Fruit fly (Drosophila melanogaster) whole organism, prepupa: ENCODE measurements around the gene CG17344.

ENCODE experiments used
- Blimp-1 ChIP-seq: fragments of 200-800 bp; sonication (Bioruptor generic); optimal IDR thresholded peaks from 3 replicates; lab custom pipeline; 2017; ENCODE audit warnings: missing biosample characterization, missing genetic modification characterization, mild to moderate bottlenecking, moderate library complexity, missing genetic modification reagents
- CG11762 ChIP-seq: fragments of 200-800 bp; sonication (Bioruptor generic); optimal IDR thresholded peaks from 3 replicates; lab custom pipeline; 2016; ENCODE audit warnings: missing biosample characterization, missing genetic modification characterization; ENCODE audit not compliant: insufficient read depth
- CG11902 ChIP-seq: fragments of 200-800 bp; sonication (Bioruptor generic); optimal IDR thresholded peaks from 3 replicates; lab custom pipeline; 2016; ENCODE audit warnings: missing biosample characterization, missing genetic modification characterization
- CG15336 ChIP-seq: fragments of 200-800 bp; sonication (Bioruptor generic); IDR thresholded peaks from 2 replicates; pipeline ENCODE4 v1.3.6; 2022; ENCODE audit warnings: missing biosample characterization, missing genetic modification characterization
- CG1621 ChIP-seq: fragments of 200-800 bp; sonication (Bioruptor generic); optimal IDR thresholded peaks from 3 replicates; lab custom pipeline; 2018; ENCODE audit warnings: missing biosample characterization, mild to moderate bottlenecking, missing genetic modification characterization
- CG16779 ChIP-seq: fragments of 200-800 bp; sonication (Bioruptor generic); optimal IDR thresholded peaks from 3 replicates; lab custom pipeline; 2017; ENCODE audit warnings: missing biosample characterization, mild to moderate bottlenecking, missing genetic modification characterization
- CG31627 ChIP-seq: fragments of 200-800 bp; sonication (Bioruptor generic); optimal IDR thresholded peaks from 3 replicates; lab custom pipeline; 2016; ENCODE audit warnings: missing biosample characterization, missing genetic modification characterization
- CG32006 ChIP-seq: fragments of 200-800 bp; sonication (Bioruptor generic); optimal IDR thresholded peaks from 3 replicates; lab custom pipeline; 2017; ENCODE audit warnings: missing biosample characterization, mild to moderate bottlenecking, missing genetic modification characterization
- CG34406 ChIP-seq: fragments of 200-800 bp; sonication (Bioruptor generic); optimal IDR thresholded peaks from 3 replicates; lab custom pipeline; 2016; ENCODE audit warnings: missing biosample characterization, missing genetic modification characterization
- CG4318 ChIP-seq: fragments of 200-800 bp; sonication (Bioruptor generic); optimal IDR thresholded peaks from 3 replicates; lab custom pipeline; 2017; ENCODE audit warnings: missing biosample characterization, mild to moderate bottlenecking, missing genetic modification characterization
- CG6276 ChIP-seq: fragments of 200-800 bp; sonication (Bioruptor generic); optimal IDR thresholded peaks from 2 replicates; lab custom pipeline; 2017; ENCODE audit warnings: missing biosample characterization, mild to moderate bottlenecking, missing genetic modification characterization
- CG6792 ChIP-seq: fragments of 200-800 bp; sonication (Bioruptor generic); optimal IDR thresholded peaks from 3 replicates; lab custom pipeline; 2016; ENCODE audit warnings: missing biosample characterization, missing genetic modification characterization
- CG6808 ChIP-seq: fragments of 200-800 bp; sonication (Bioruptor generic); optimal IDR thresholded peaks from 3 replicates; lab custom pipeline; 2017; ENCODE audit warnings: missing biosample characterization, missing genetic modification characterization, mild to moderate bottlenecking, moderate library complexity, missing genetic modification reagents
- CG6854 ChIP-seq: fragments of 200-800 bp; sonication (Bioruptor generic); optimal IDR thresholded peaks from 2 replicates; lab custom pipeline; 2017; ENCODE audit warnings: missing biosample characterization, mild to moderate bottlenecking, missing genetic modification characterization
- CG8632 ChIP-seq: fragments of 200-800 bp; sonication (Bioruptor generic); optimal IDR thresholded peaks from 3 replicates; lab custom pipeline; 2016; ENCODE audit warnings: missing biosample characterization, missing genetic modification characterization
- CG9139 ChIP-seq: fragments of 200-800 bp; sonication (Bioruptor generic); optimal IDR thresholded peaks from 3 replicates; lab custom pipeline; 2017; ENCODE audit warnings: missing biosample characterization, mild to moderate bottlenecking, missing genetic modification characterization
- Eip75B ChIP-seq: fragments of 200-800 bp; sonication (Bioruptor generic); optimal IDR thresholded peaks from 3 replicates; lab custom pipeline; 2016; ENCODE audit warnings: missing biosample characterization, missing genetic modification characterization
- Eip78C ChIP-seq: fragments of 200-800 bp; sonication (Bioruptor generic); peaks from one replicate; lab custom pipeline; 2016; ENCODE audit warnings: missing biosample characterization, missing genetic modification characterization
- Gug ChIP-seq: fragments of 200-800 bp; sonication (Bioruptor generic); IDR thresholded peaks from 2 replicates; pipeline ENCODE4 v1.3.6; 2022; ENCODE audit warnings: missing biosample characterization, missing genetic modification characterization
- Hr39 ChIP-seq: fragments of 200-800 bp; sonication (Bioruptor generic); optimal IDR thresholded peaks from 2 replicates; lab custom pipeline; 2016; ENCODE audit warnings: missing biosample characterization, missing genetic modification characterization
- Hr4 ChIP-seq: fragments of 200-800 bp; sonication (Bioruptor generic); optimal IDR thresholded peaks from 3 replicates; lab custom pipeline; 2016; ENCODE audit warnings: missing biosample characterization, missing genetic modification characterization
- Met ChIP-seq: fragments of 200-800 bp; sonication (Bioruptor generic); optimal IDR thresholded peaks from 3 replicates; lab custom pipeline; 2016; ENCODE audit warnings: missing biosample characterization, missing genetic modification characterization
- Smox ChIP-seq: fragments of 200-800 bp; sonication (Bioruptor generic); optimal IDR thresholded peaks from 3 replicates; lab custom pipeline; 2016; ENCODE audit warnings: missing biosample characterization, missing genetic modification characterization
- Sox102F ChIP-seq: fragments of 200-800 bp; sonication (Bioruptor generic); optimal IDR thresholded peaks from 2 replicates; lab custom pipeline; 2016; ENCODE audit warnings: missing biosample characterization, mild to moderate bottlenecking, missing genetic modification characterization
- cyc ChIP-seq: fragments of 200-800 bp; sonication (Bioruptor generic); optimal IDR thresholded peaks from 3 replicates; lab custom pipeline; 2016; ENCODE audit warnings: missing biosample characterization, missing genetic modification characterization
- dac ChIP-seq: fragments of 200-800 bp; sonication (Bioruptor generic); optimal IDR thresholded peaks from 2 replicates; lab custom pipeline; 2017; ENCODE audit warnings: missing biosample characterization, mild to moderate bottlenecking, missing genetic modification characterization
- dsx ChIP-seq: fragments of 200-800 bp; optimal IDR thresholded peaks from 3 replicates; lab custom pipeline; 2019; ENCODE audit warnings: missing biosample characterization, mild to moderate bottlenecking, missing genetic modification characterization, moderate library complexity; ENCODE audit not compliant: poor library complexity, severe bottlenecking
- eg ChIP-seq: fragments of 200-800 bp; sonication (Bioruptor generic); IDR thresholded peaks from 3 replicates; pipeline ENCODE4 v1.3.6; 2022; ENCODE audit warnings: missing biosample characterization, missing genetic modification characterization
- esn ChIP-seq: fragments of 200-800 bp; sonication (Bioruptor generic); optimal IDR thresholded peaks from 2 replicates; lab custom pipeline; 2016; ENCODE audit warnings: missing biosample characterization, mild to moderate bottlenecking, missing genetic modification characterization, moderate library complexity
- fd59A ChIP-seq: fragments of 200-800 bp; sonication (Bioruptor generic); optimal IDR thresholded peaks from 2 replicates; lab custom pipeline; 2017; ENCODE audit warnings: missing biosample characterization, mild to moderate bottlenecking, missing genetic modification characterization, missing genetic modification reagents
- fd85E ChIP-seq: fragments of 200-800 bp; sonication (Bioruptor generic); optimal IDR thresholded peaks from 3 replicates; lab custom pipeline; 2016; ENCODE audit warnings: missing biosample characterization, missing genetic modification characterization
- fkh ChIP-seq: fragments of 200-800 bp; sonication (Bioruptor generic); optimal IDR thresholded peaks from 3 replicates; lab custom pipeline; 2017; ENCODE audit warnings: missing biosample characterization, mild to moderate bottlenecking, missing genetic modification characterization, moderate library complexity
- lz ChIP-seq: fragments of 200-800 bp; sonication (Bioruptor generic); optimal IDR thresholded peaks from 3 replicates; lab custom pipeline; 2016; ENCODE audit warnings: missing biosample characterization, missing genetic modification characterization
- pdm3 ChIP-seq: fragments of 200-800 bp; sonication (Bioruptor generic); optimal IDR thresholded peaks from 3 replicates; lab custom pipeline; 2016; ENCODE audit warnings: missing biosample characterization, missing genetic modification characterization
- salr ChIP-seq, 2 experiments: fragments of 200-800 bp; sonication (Bioruptor generic); optimal IDR thresholded peaks; 3 replicates each; lab custom pipeline; 2016 to 2018; ENCODE audit warnings: missing biosample characterization in 2 of 2, missing genetic modification characterization in 2 of 2, mild to moderate bottlenecking in 1 of 2
- ss ChIP-seq, 2 experiments: fragments of 200-800 bp; sonication (Bioruptor generic); optimal IDR thresholded peaks; 2 replicates in 1 of 2; 3 replicates in 1 of 2; lab custom pipeline; 2017 to 2018; ENCODE audit warnings: mild to moderate bottlenecking in 2 of 2, missing biosample characterization in 2 of 2, missing genetic modification characterization in 2 of 2, moderate library complexity in 1 of 2
- svp ChIP-seq: fragments of 200-800 bp; sonication (Bioruptor generic); peaks from one replicate; lab custom pipeline; 2016; ENCODE audit warnings: missing biosample characterization, missing genetic modification characterization
- topi ChIP-seq: fragments of 200-800 bp; sonication (Bioruptor generic); optimal IDR thresholded peaks from 3 replicates; lab custom pipeline; 2016; ENCODE audit warnings: missing biosample characterization, missing genetic modification characterization
- vri ChIP-seq: fragments of 200-800 bp; sonication (Bioruptor generic); optimal IDR thresholded peaks from 3 replicates; lab custom pipeline; 2016; ENCODE audit warnings: missing biosample characterization, mild to moderate bottlenecking, missing genetic modification characterization

CG17344 gene

dm6 chr2L:19071713-19072112, 30.1 kb upstream of the CG17344 start (continued):
- TF ChIP-seq Gug (no peak), CG11902 (no peak), topi (peak; percentile 20), CG34406 (GFP tag; lab: Kevin White, UChicago) (no peak), CG16779 (tag; lab: Kevin White, UChicago) (no peak), fkh (GFP tag; lab: Kevin White, UChicago) (no peak), dac (GFP tag; lab: Kevin White, UChicago) (no peak), fd85E (GFP tag; lab: Kevin White, UChicago) (no peak), lz (peak; percentile 5), Blimp-1 (GFP tag; lab: Kevin White, UChicago) (no peak), esn (peak; percentile 15), CG31627 (GFP tag; lab: Kevin White, UChicago) (no peak), CG6854 (GFP tag; lab: Kevin White, UChicago) (no peak), ss (GFP tag; optimal IDR thresholded peaks at IDR 0.05; lab: Kevin White, UChicago) (no peak), CG4318 (GFP tag; lab: Kevin White, UChicago) (no peak), pdm3 (GFP tag; lab: Kevin White, UChicago) (no peak), Hr4 (GFP tag; lab: Kevin White, UChicago) (no peak), Sox102F (GFP tag; lab: Kevin White, UChicago) (no peak), CG1621 (tag; lab: Kevin White, UChicago) (no peak), fd59A (GFP tag; lab: Kevin White, UChicago) (no peak), Met (GFP tag; lab: Kevin White, UChicago) (peak; percentile 25), Hr39 (GFP tag; lab: Kevin White, UChicago) (peak; percentile 9), eg (GFP tag; lab: Robert Waterston, UW) (no peak), salr (GFP tag; optimal IDR thresholded peaks at IDR 0.05; lab: Kevin White, UChicago) (no peak), Eip75B (no peak), Smox (GFP tag; lab: Kevin White, UChicago) (peak; percentile 21), cyc (GFP tag; lab: Kevin White, UChicago) (no peak), vri (GFP tag; lab: Kevin White, UChicago) (no peak), CG6808 (no peak), CG15336 (no peak), CG6276 (GFP tag; lab: Kevin White, UChicago) (no peak), dsx (GFP tag; lab: Kevin White, UChicago) (peak; percentile 82)

dm6 chr2L:19074099-19074828, 27.6 kb upstream of the CG17344 start, which contains the start of gene CG17572:
CG17572 (minus strand) TSS chr2L:19074149.
- no peak for TF ChIP-seq CG11902
- no peak for TF ChIP-seq svp (GFP tag; lab: Kevin White, UChicago)
- peak; percentile 13 for TF ChIP-seq Eip78C (GFP tag; lab: Kevin White, UChicago)

dm6 chr2L:19078928-19079327, 22.9 kb upstream of the CG17344 start, which contains the start of gene CG10700:
CG10700 (minus strand) TSS chr2L:19079028.
- no peak for TF ChIP-seq CG11762 (GFP tag; lab: Kevin White, UChicago)
- no peak for TF ChIP-seq Eip75B
- no peak for TF ChIP-seq CG32006 (GFP tag; lab: Kevin White, UChicago)
- TF ChIP-seq Blimp-1 (GFP tag; lab: Kevin White, UChicago) = no peak
- TF ChIP-seq fd85E (GFP tag; lab: Kevin White, UChicago) = no peak
- no peak for TF ChIP-seq Eip78C (GFP tag; lab: Kevin White, UChicago)
- TF ChIP-seq CG4318 (GFP tag; lab: Kevin White, UChicago) = no peak
- no peak for TF ChIP-seq CG8632
- TF ChIP-seq CG6792 (GFP tag; lab: Kevin White, UChicago) = no peak
- no peak for TF ChIP-seq Hr39 (GFP tag; lab: Kevin White, UChicago)
- no peak for TF ChIP-seq CG9139 (GFP tag; lab: Kevin White, UChicago)
- TF ChIP-seq CG16779 (tag; lab: Kevin White, UChicago) = no peak
